Fruit fly (Drosophila melanogaster): ENCODE data around the gene ninaB.
A peak's percentile ranks its signal among the peaks of the same experiment; 100 is the strongest.

- peak; percentile 73 for TF ChIP-seq CG1620 (GFP tag; optimal IDR thresholded peaks at IDR 0.05)
- TF ChIP-seq cic (GFP tag; optimal IDR thresholded peaks at IDR 0.05): peak; percentile 33
- TF ChIP-seq CG11617 (GFP tag; optimal IDR thresholded peaks at IDR 0.05): peak; percentile 86
- TF ChIP-seq ovo (GFP tag; optimal IDR thresholded peaks at IDR 0.05): peak; percentile 64
These were observed 39.3 kb upstream of the ninaB start, which contains the start of gene B52 for dm6 chr3R:13660924-13661659.
